Worm (Caenorhabditis elegans) whole organism, midembryonic: ENCODE data around the gene col-109.

ENCODE experiments used
- cog-1 ChIP-seq: sonication (generic microtip); optimal IDR thresholded peaks from 2 replicates; lab custom pipeline; 2016; ENCODE audit warnings: missing genetic modification characterization, missing compliant biosample characterization
- flt-1 ChIP-seq: fragments of 200-800 bp; sonication (Bioruptor generic); IDR thresholded peaks from 2 replicates; pipeline ENCODE4 v1.3.6; 2022; ENCODE audit warnings: missing genetic modification characterization, missing compliant biosample characterization
- med-1 ChIP-seq: sonication (generic microtip); optimal IDR thresholded peaks from 2 replicates; lab custom pipeline; 2017; ENCODE audit warnings: missing genetic modification characterization, mild to moderate bottlenecking, missing compliant biosample characterization, antibody characterized with exemption, missing genetic modification reagents; ENCODE audit not compliant: insufficient read depth
- ref-1 ChIP-seq: fragments of 200-800 bp; sonication (Bioruptor generic); conservative IDR thresholded peaks from 2 replicates; pipeline ENCODE4 v1.3.6; 2022; ENCODE audit warnings: missing genetic modification reagents, missing genetic modification characterization, missing compliant biosample characterization
- tab-1 ChIP-seq: fragments of 200-800 bp; sonication (Bioruptor generic); IDR thresholded peaks from 2 replicates; pipeline ENCODE4 v1.3.6; 2022; ENCODE audit warnings: missing genetic modification characterization, missing compliant biosample characterization
- ztf-29 ChIP-seq: fragments of 200-800 bp; sonication (Bioruptor generic); IDR thresholded peaks from 2 replicates; pipeline ENCODE4 v1.3.6; 2022; ENCODE audit warnings: missing genetic modification reagents, missing genetic modification characterization, missing compliant biosample characterization

ce11 chrIV:1816238-1816637, 3.8 kb downstream of the col-109 start:
- TF ChIP-seq flt-1 (GFP tag; lab: Robert Waterston, UW) (no peak), tab-1 (GFP tag; lab: Robert Waterston, UW) (no peak), ztf-29 (GFP tag; lab: Robert Waterston, UW) (no peak), ref-1 (no peak), cog-1 (tag; lab: Kevin White, UChicago) (no peak), med-1 (no peak)
